Worm (Caenorhabditis elegans) whole organism, late embryonic: ENCODE results near the gene Y39G8B.5.

Experiments
- ceh-19 ChIP-seq: fragments of 200-800 bp; sonication (Bioruptor generic); optimal IDR thresholded peaks from 2 replicates; lab custom pipeline; 2018; ENCODE audit warnings: mild to moderate bottlenecking, missing genetic modification characterization, missing compliant biosample characterization
- ceh-2 ChIP-seq: sonication (generic microtip); optimal IDR thresholded peaks from 2 replicates; lab custom pipeline; 2016; ENCODE audit warnings: missing genotype, missing genetic modification characterization, missing compliant biosample characterization
- ceh-45 ChIP-seq: fragments of 200-800 bp; sonication (Bioruptor generic); IDR thresholded peaks from 2 replicates; pipeline ENCODE4 v1.3.6; 2022; ENCODE audit warnings: missing genetic modification reagents, missing genetic modification characterization, missing compliant biosample characterization
- ceh-48 ChIP-seq: sonication (generic microtip); optimal IDR thresholded peaks from 2 replicates; lab custom pipeline; 2016; ENCODE audit warnings: missing genetic modification characterization, inconsistent platforms, missing compliant biosample characterization
- tbx-2 ChIP-seq: sonication (generic microtip); optimal IDR thresholded peaks from 2 replicates; lab custom pipeline; 2016; ENCODE audit warnings: missing genetic modification characterization, missing compliant biosample characterization
- unc-42 ChIP-seq: sonication (generic microtip); optimal IDR thresholded peaks from 2 replicates; lab custom pipeline; 2016; ENCODE audit warnings: missing genotype, missing genetic modification characterization, missing compliant biosample characterization

ce11 chrII:14039811-14040203 is 48.2 kb upstream of the Y39G8B.5 start:
- no peak for TF ChIP-seq ceh-48
- no peak for TF ChIP-seq unc-42 (tag; lab: Kevin White, UChicago)
- TF ChIP-seq ceh-19 (GFP tag; lab: Kevin White, UChicago), result no peak
- no peak for TF ChIP-seq ceh-45
- no peak for TF ChIP-seq ceh-2
- TF ChIP-seq tbx-2 (tag; lab: Kevin White, UChicago), result no peak
